Worm (Caenorhabditis elegans): ENCODE data around the gene nhr-37.
A peak's percentile ranks its signal among the peaks of the same experiment; 100 is the strongest.

Gene nhr-37

DNA sequence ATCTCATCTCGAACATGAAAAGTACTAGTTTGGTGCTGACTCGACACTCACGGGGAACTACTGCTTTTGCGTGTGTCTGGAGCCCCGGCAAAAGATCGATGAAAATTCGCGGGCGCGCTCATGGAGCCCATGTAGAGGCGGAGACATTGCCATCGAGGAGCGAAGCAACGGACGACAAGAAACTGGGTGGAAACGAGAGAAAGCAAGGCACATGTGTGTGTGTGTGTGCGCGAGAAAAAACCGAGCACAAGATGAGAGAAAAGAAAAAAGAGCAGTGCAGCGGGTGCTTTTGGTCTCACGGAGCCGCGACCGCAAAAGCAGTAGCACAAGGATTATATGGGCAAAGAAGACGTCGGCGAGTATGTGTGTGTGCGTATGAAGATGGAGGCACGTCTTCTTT is 36.8 kb downstream of the nhr-37 start:
- TF ChIP-seq ceh-20 (GFP tag; IDR thresholded peaks at IDR 0.05): no peak
- TF ChIP-seq mdl-1 (tag; optimal IDR thresholded peaks at IDR 0.05): peak in 1 of 2 experiments; percentile 83
- no peak for TF ChIP-seq ZK546.5 (tag; optimal IDR thresholded peaks at IDR 0.05)
- no peak for TF ChIP-seq nhr-111 (GFP tag; optimal IDR thresholded peaks at IDR 0.05)
- TF ChIP-seq daf-12 (tag; optimal IDR thresholded peaks at IDR 0.05): no peak
- TF ChIP-seq zag-1 (tag; optimal IDR thresholded peaks at IDR 0.05): no peak
- TF ChIP-seq nhr-11 (tag; optimal IDR thresholded peaks at IDR 0.05): no peak
- TF ChIP-seq nhr-237 (tag; optimal IDR thresholded peaks at IDR 0.05): no peak
- no peak for TF ChIP-seq dpl-1 (GFP tag; optimal IDR thresholded peaks at IDR 0.05)
- TF ChIP-seq skn-1 (tag; optimal IDR thresholded peaks at IDR 0.05): no peak
- TF ChIP-seq hlh-11 (tag; optimal IDR thresholded peaks at IDR 0.05): peak; percentile 35
- no peak for TF ChIP-seq attf-4 (tag; optimal IDR thresholded peaks at IDR 0.05)
- no peak for TF ChIP-seq lir-3 (tag; optimal IDR thresholded peaks at IDR 0.05)
- no peak for TF ChIP-seq F26F4.8 (GFP tag; conservative IDR thresholded peaks at IDR 0.05)
- peak; percentile 57 for TF ChIP-seq mep-1 (tag; optimal IDR thresholded peaks at IDR 0.05)
- peak in 1 of 2 experiments; percentile 62 for TF ChIP-seq hif-1 (tag; optimal IDR thresholded peaks at IDR 0.05)
- TF ChIP-seq nhr-42 (GFP tag; IDR thresholded peaks at IDR 0.05): no peak
- TF ChIP-seq egl-27 (tag; optimal IDR thresholded peaks at IDR 0.05): no peak
- no peak for TF ChIP-seq ctbp-1 (GFP tag; IDR thresholded peaks at IDR 0.05)
- no peak for TF ChIP-seq lin-29 (GFP tag; IDR thresholded peaks at IDR 0.05)
- TF ChIP-seq ceh-44 (GFP tag; IDR thresholded peaks at IDR 0.05): no peak; the same call in 1 of the 2 replicates
- no peak for TF ChIP-seq spr-1 (tag; optimal IDR thresholded peaks at IDR 0.05)
- TF ChIP-seq hlh-30 (tag; optimal IDR thresholded peaks at IDR 0.05; ENCODE audit: insufficient read depth): peak; percentile 85
- TF ChIP-seq mxl-3 (GFP tag; optimal IDR thresholded peaks at IDR 0.05): peak; percentile 24
- no peak for TF ChIP-seq unc-62 (GFP tag; optimal IDR thresholded peaks at IDR 0.05 in 1 of 2)
- no peak for TF ChIP-seq unc-62 (tag; optimal IDR thresholded peaks at IDR 0.05)
- TF ChIP-seq daf-8 (GFP tag; IDR thresholded peaks at IDR 0.05): no peak
- TF ChIP-seq Y48G9A.11 (GFP tag; IDR thresholded peaks at IDR 0.05): 0 out of 2 replicates have a peak, but pooled peaks have one; percentile 24
- TF ChIP-seq nhr-41 (GFP tag; IDR thresholded peaks at IDR 0.05): no peak
- TF ChIP-seq Y5F2A.4 (GFP tag; optimal IDR thresholded peaks at IDR 0.05): no peak
- no peak for TF ChIP-seq ces-1 (GFP tag; optimal IDR thresholded peaks at IDR 0.05)
- no peak for TF ChIP-seq fos-1 (tag; optimal IDR thresholded peaks at IDR 0.05)
- no peak for TF ChIP-seq nhr-48 (tag; optimal IDR thresholded peaks at IDR 0.05)
- no peak for TF ChIP-seq lin-15B (tag; optimal IDR thresholded peaks at IDR 0.05)
- no peak for TF ChIP-seq zip-2 (tag; optimal IDR thresholded peaks at IDR 0.05)
- TF ChIP-seq aly-2 (tag; optimal IDR thresholded peaks at IDR 0.05): no peak
- TF ChIP-seq nhr-77 (tag; optimal IDR thresholded peaks at IDR 0.05): no peak
- no peak for TF ChIP-seq ZK337.2 (GFP tag; IDR thresholded peaks at IDR 0.05)
- TF ChIP-seq F37D6.2 (tag; optimal IDR thresholded peaks at IDR 0.05): peak; percentile 30
- TF ChIP-seq unc-39 (tag; optimal IDR thresholded peaks at IDR 0.05): no peak
- peak; percentile 74 for TF ChIP-seq rbr-2 (tag; optimal IDR thresholded peaks at IDR 0.05)
- TF ChIP-seq ceh-32 (tag; optimal IDR thresholded peaks at IDR 0.05; ENCODE audit: poor library complexity): no peak
- TF ChIP-seq mxl-2 (GFP tag; conservative IDR thresholded peaks at IDR 0.05): no peak
- peak; percentile 30; the same call in 1 of the 2 replicates for TF ChIP-seq dmd-6 (GFP tag; IDR thresholded peaks at IDR 0.05)
- no peak for TF ChIP-seq ama-1 (optimal IDR thresholded peaks at IDR 0.05)
- no peak for TF ChIP-seq ztf-7 (tag; optimal IDR thresholded peaks at IDR 0.05)
- TF ChIP-seq saeg-2 (GFP tag; IDR thresholded peaks at IDR 0.05): no peak
- TF ChIP-seq set-16 (GFP tag; IDR thresholded peaks at IDR 0.05): peak; percentile 64
- no peak for TF ChIP-seq snpc-1.2 (GFP tag; IDR thresholded peaks at IDR 0.05)
- TF ChIP-seq mes-2 (tag; optimal IDR thresholded peaks at IDR 0.05; ENCODE audit: poor library complexity, severe bottlenecking): peak; percentile 18
- TF ChIP-seq hmg-1.1 (GFP tag; IDR thresholded peaks at IDR 0.05): peak; percentile 73
- TF ChIP-seq pha-4 (GFP tag; IDR thresholded peaks at IDR 0.05): no peak
- TF ChIP-seq pha-4 (tag; optimal IDR thresholded peaks at IDR 0.05): no peak

All from whole organism, L4 larva.